Worm (Caenorhabditis elegans) whole organism, late embryonic: ENCODE results near the gene slcr-46.1.

Experiments
- ama-1 ChIP-seq: fragments of 150-350 bp; optimal IDR thresholded peaks from 2 replicates; lab custom pipeline; 2014
- dve-1 ChIP-seq: sonication (generic microtip); optimal IDR thresholded peaks from 2 replicates; lab custom pipeline; 2017; ENCODE audit warnings: antibody characterized with exemption, mild to moderate bottlenecking, missing genetic modification characterization, missing compliant biosample characterization
- ets-4 ChIP-seq: sonication (generic microtip); optimal IDR thresholded peaks from 2 replicates; lab custom pipeline; 2016; ENCODE audit warnings: missing genetic modification characterization, missing compliant biosample characterization
- pha-2 ChIP-seq: sonication (generic microtip); optimal IDR thresholded peaks from 2 replicates; lab custom pipeline; 2017; ENCODE audit warnings: mild to moderate bottlenecking, missing genetic modification characterization, missing compliant biosample characterization
- pros-1 ChIP-seq: fragments of 150-350 bp; optimal IDR thresholded peaks from 2 replicates; lab custom pipeline; 2014; ENCODE audit warnings: missing biosample characterization, missing genetic modification reagents, missing genetic modification characterization
- ref-2 ChIP-seq: sonication (generic microtip); optimal IDR thresholded peaks from 2 replicates; lab custom pipeline; 2016; ENCODE audit warnings: missing genetic modification characterization, missing compliant biosample characterization
- unc-3 ChIP-seq, 2 experiments: fragments of 200-800 bp in 1 of 2; sonication (Bioruptor generic) in 1 of 2; sonication (generic microtip) in 1 of 2; conservative IDR thresholded peaks in 1 of 2; optimal IDR thresholded peaks in 1 of 2; 2 replicates each; pipeline versions ENCODE4 v1.3.6 to Lab custom; 2016 to 2022; ENCODE audit warnings: missing compliant biosample characterization in 2 of 2, missing genetic modification characterization in 2 of 2, missing genetic modification reagents in 1 of 2

DNA sequence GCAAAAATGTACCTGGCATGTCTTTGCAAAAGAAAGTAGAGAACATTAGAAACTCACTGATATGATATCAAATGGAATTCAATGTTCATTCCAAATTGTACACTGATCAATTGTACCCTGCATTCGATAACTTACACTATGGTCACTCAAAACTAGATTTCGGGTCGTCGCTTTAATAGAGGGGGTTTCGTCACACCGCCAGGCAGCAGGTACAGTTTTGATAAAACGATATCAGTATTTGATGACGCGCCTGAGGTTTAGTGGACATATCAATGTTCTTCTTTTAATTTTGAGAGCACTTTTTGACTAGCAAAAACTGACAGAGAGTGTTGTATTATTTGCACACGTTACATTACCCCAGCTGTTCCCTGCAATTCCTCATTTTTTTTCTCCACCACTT lies 4.0 kb downstream of the slcr-46.1 start:
- TF ChIP-seq ets-4 (tag; lab: Kevin White, UChicago) (no peak), dve-1 (tag; lab: Kevin White, UChicago) (no peak), ama-1 (lab: Kevin White, UChicago) (no peak), unc-3 (GFP tag; conservative IDR thresholded peaks at IDR 0.05; lab: Robert Waterston, UW) (no peak), unc-3 (tag; optimal IDR thresholded peaks at IDR 0.05; lab: Kevin White, UChicago) (no peak), ref-2 (no peak), pha-2 (tag; lab: Kevin White, UChicago) (no peak), pros-1 (tag; lab: Kevin White, UChicago) (no peak)
